Worm (Caenorhabditis elegans): ENCODE measurements around the gene atx-2.

DNA sequence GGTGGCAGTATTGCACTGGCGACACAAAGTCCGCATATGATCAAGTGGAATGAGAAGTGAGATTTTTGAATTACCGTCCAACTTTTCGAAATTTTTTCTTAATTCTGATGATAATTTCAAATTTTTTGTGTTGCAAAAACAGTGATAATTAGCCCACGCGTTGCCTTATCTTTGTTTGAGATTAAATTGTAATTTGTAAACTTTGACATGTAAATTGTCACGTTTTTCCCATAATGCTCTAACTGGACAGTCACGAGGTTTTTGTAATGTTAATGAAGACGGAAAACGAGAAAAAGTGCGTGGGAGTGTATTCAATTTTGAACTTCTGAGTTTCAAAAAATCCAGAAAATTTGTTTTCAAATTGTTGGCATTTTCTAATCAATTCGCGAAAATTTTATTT, 20.3 kb downstream of the atx-2 start:
- TF ChIP-seq tra-4 (tag; optimal IDR thresholded peaks at IDR 0.05), result no peak
- no peak for TF ChIP-seq flt-1 (GFP tag; IDR thresholded peaks at IDR 0.05)
- TF ChIP-seq ama-1 (optimal IDR thresholded peaks at IDR 0.05), result no peak
- no peak for TF ChIP-seq tbx-37 (GFP tag; conservative IDR thresholded peaks at IDR 0.05)
- TF ChIP-seq scrt-1 (GFP tag; IDR thresholded peaks at IDR 0.05), result no peak
- no peak for TF ChIP-seq hmg-4 (GFP tag; optimal IDR thresholded peaks at IDR 0.05)
- no peak for TF ChIP-seq hmbx-1 (tag; optimal IDR thresholded peaks at IDR 0.05)
- no peak for TF ChIP-seq F13C5.2 (tag; optimal IDR thresholded peaks at IDR 0.05)
- TF ChIP-seq ets-7 (tag; optimal IDR thresholded peaks at IDR 0.05), result no peak
- TF ChIP-seq pes-1 (GFP tag; IDR thresholded peaks at IDR 0.05), result no peak
- no peak for TF ChIP-seq ceh-13 (GFP tag; optimal IDR thresholded peaks at IDR 0.05)

Data from whole organism, early embryonic.